Fruit fly (Drosophila melanogaster): ENCODE results near the gene CG33080.

The CG33080 gene

dm6 chrX:5699824-5700498 lies 17.6 kb downstream of the CG33080 start (continued):
- TF ChIP-seq Ptx1 (GFP tag; IDR thresholded peaks at IDR 0.05) (peak; percentile 71), esg (GFP tag; conservative IDR thresholded peaks at IDR 0.05) (no peak; the same call in 1 of the 2 replicates), CG11696 (GFP tag; IDR thresholded peaks at IDR 0.05) (no peak), Xbp1 (GFP tag; optimal IDR thresholded peaks at IDR 0.05) (peak; percentile 74), tio (GFP tag; optimal IDR thresholded peaks at IDR 0.05) (peak; percentile 11), ac (GFP tag; optimal IDR thresholded peaks at IDR 0.05) (no peak), Dek (tag; optimal IDR thresholded peaks at IDR 0.05) (peak; percentile 18), CG10654 (GFP tag; optimal IDR thresholded peaks at IDR 0.05) (peak; percentile 25), CG4360 (GFP tag; IDR thresholded peaks at IDR 0.05) (peak; percentile 12; the same call in 1 of the 2 replicates), br (optimal IDR thresholded peaks at IDR 0.05) (no peak), Dll (GFP tag; IDR thresholded peaks at IDR 0.05; ENCODE audit: partially characterized antibody) (no peak), CG6175 (GFP tag; IDR thresholded peaks at IDR 0.05) (peak; percentile 84), lilli (GFP tag; optimal IDR thresholded peaks at IDR 0.05) (peak; percentile 70), CG13424 (tag; optimal IDR thresholded peaks at IDR 0.05) (peak; percentile 64), Sox100B (GFP tag; optimal IDR thresholded peaks at IDR 0.05) (peak; percentile 58), run (tag; optimal IDR thresholded peaks at IDR 0.05) (peak; percentile 38), Lhr (GFP tag; optimal IDR thresholded peaks at IDR 0.05) (no peak), dimm (GFP tag; IDR thresholded peaks at IDR 0.05) (no peak), Scr (GFP tag; IDR thresholded peaks at IDR 0.05; ENCODE audit: partially characterized antibody) (no peak), CG9797 (GFP tag; optimal IDR thresholded peaks at IDR 0.05) (no peak), CG9215 (GFP tag; IDR thresholded peaks at IDR 0.05) (no peak), nerfin-2 (GFP tag; IDR thresholded peaks at IDR 0.05; ENCODE audit: partially characterized antibody) (no peak), CG9876 (GFP tag; optimal IDR thresholded peaks at IDR 0.05) (no peak), CG12391 (tag; optimal IDR thresholded peaks at IDR 0.05) (peak; percentile 76), CG4854 (GFP tag; optimal IDR thresholded peaks at IDR 0.05) (peak; percentile 38), stc (GFP tag; IDR thresholded peaks at IDR 0.05) (peak; percentile 54), CG14965 (GFP tag; optimal IDR thresholded peaks at IDR 0.05; ENCODE audit: borderline replicate concordance) (no peak), BEAF-32 (GFP tag; optimal IDR thresholded peaks at IDR 0.05) (no peak), Poxn (GFP tag; IDR thresholded peaks at IDR 0.05) (no peak), chif (GFP tag; optimal IDR thresholded peaks at IDR 0.05) (peak; percentile 65 to 68), pros (GFP tag; optimal IDR thresholded peaks at IDR 0.05) (no peak), Bteb2 (GFP tag; optimal IDR thresholded peaks at IDR 0.05) (peak; percentile 13), CG6254 (GFP tag; optimal IDR thresholded peaks at IDR 0.05) (peak; percentile 46), pnt (GFP tag; optimal IDR thresholded peaks at IDR 0.05) (peak; percentile 27), Stat92E (GFP tag; optimal IDR thresholded peaks at IDR 0.05) (peak in 1 of 3 experiments; percentile 13), Dad (GFP tag; optimal IDR thresholded peaks at IDR 0.05) (peak; percentile 4), eve (GFP tag; optimal IDR thresholded peaks at IDR 0.05) (no peak), CG1603 (tag; optimal IDR thresholded peaks at IDR 0.05) (peak; percentile 78), mirr (GFP tag; optimal IDR thresholded peaks at IDR 0.05) (no peak), CG15011 (GFP tag; optimal IDR thresholded peaks at IDR 0.05) (peak; percentile 39), Hr39 (optimal IDR thresholded peaks at IDR 0.05) (no peak), BtbVII (GFP tag; optimal IDR thresholded peaks at IDR 0.05) (peak; percentile 26), CG11085 (GFP tag; IDR thresholded peaks at IDR 0.05) (no peak), CG43689 (GFP tag; IDR thresholded peaks at IDR 0.05) (no peak), CG3847 (GFP tag; IDR thresholded peaks at IDR 0.05) (0 out of 2 replicates have a peak, but pooled peaks have one; percentile 29), CG11560 (tag; IDR thresholded peaks at IDR 0.05) (no peak), fd3F (GFP tag; optimal IDR thresholded peaks at IDR 0.05) (peak; percentile 40), CG12236 (GFP tag; optimal IDR thresholded peaks at IDR 0.05) (no peak), CG18011 (GFP tag; optimal IDR thresholded peaks at IDR 0.05) (peak; percentile 7), crc (GFP tag; optimal IDR thresholded peaks at IDR 0.05) (peak; percentile 18)

Data from whole organism, embryonic.